Worm (Caenorhabditis elegans) whole organism, dauer: Measurements from ENCODE around the gene dop-2.

Experiments used
- unc-62 ChIP-seq: sonication (generic microtip); optimal IDR thresholded peaks from 2 replicates; lab custom pipeline; 2017; ENCODE audit warnings: missing biosample characterization, missing genetic modification reagents, missing genetic modification characterization

dop-2 gene

ce11 chrV:9645507-9645906 lies 37.2 kb downstream of the dop-2 start, which contains the start of the genes atl-1 and hcp-2:
atl-1 (minus strand) TSS chrV:9645595.
hcp-2 (plus strand) TSS chrV:9645859.
- no peak for TF ChIP-seq unc-62 (GFP tag; lab: Kevin White, UChicago)

DNA sequence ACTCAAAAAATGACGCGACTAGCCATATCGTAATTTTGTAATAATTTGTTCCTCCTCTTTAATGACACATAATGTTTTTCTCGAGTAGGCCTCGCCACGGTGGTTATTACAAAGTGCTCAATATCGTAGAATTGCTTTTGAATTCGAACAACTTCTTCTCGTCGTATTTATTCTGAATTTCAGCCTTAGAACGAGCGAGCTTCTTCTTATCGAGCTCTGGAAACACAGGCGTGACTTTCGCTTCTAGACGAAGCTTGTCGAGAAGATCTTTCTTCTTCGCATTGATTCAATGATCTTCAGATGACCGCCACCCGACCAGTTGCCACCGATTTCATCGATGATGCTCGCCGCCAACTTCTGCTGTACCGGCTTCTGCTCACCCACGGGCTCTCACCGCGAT lies 42.9 kb downstream of the dop-2 start, which contains the start of gene T06E4.21:
Gene T06E4.21, plus strand, starts transcription at position 301 of the 400 bp plus-strand sequence.
- no peak for TF ChIP-seq unc-62 (GFP tag; lab: Kevin White, UChicago)

ce11 chrV:9654154-9654805 lies 45.9 kb downstream of the dop-2 start, which contains the start of gene cyp-29A4:
cyp-29A4 (plus strand) TSS chrV:9654755.
- TF ChIP-seq unc-62 (GFP tag; lab: Kevin White, UChicago): no peak

- TF ChIP-seq unc-62 (GFP tag; lab: Kevin White, UChicago): no peak
Measured at ce11 chrV:9661514-9661913, 53.2 kb downstream of the dop-2 start, which contains the start of gene pitr-4. pitr-4 (minus strand) TSS chrV:9661614.

ce11 chrV:9663948-9664347 lies 55.6 kb downstream of the dop-2 start:
- no peak for TF ChIP-seq unc-62 (GFP tag; lab: Kevin White, UChicago)
